Worm (Caenorhabditis elegans): ENCODE results near the gene K08C7.6.

DNA sequence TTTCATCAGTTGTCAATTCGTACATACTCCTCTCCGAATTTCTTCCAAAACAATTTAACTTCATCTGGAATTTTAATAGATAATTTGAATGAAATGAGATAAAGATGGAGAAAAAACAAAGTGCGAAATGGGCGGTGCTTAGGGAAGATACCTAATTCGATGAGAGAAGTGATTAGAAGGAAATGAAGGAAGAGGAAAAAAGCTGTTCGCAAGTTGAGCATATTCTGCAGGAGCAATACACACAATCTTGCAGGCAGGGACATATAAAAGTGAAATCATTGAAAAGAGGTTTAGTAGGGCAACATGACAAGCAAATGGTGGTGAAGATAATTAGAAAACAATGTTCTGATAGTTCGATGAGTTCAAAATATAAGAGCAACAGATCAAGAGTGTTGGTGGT is 26.1 kb upstream of the K08C7.6 start, which contains the start of gene glb-21:
- no peak for TF ChIP-seq lsy-2 (tag; optimal IDR thresholded peaks at IDR 0.05)
- TF ChIP-seq lin-29 (GFP tag; IDR thresholded peaks at IDR 0.05) = no peak
- no peak for TF ChIP-seq unc-39 (tag; optimal IDR thresholded peaks at IDR 0.05)
- no peak for TF ChIP-seq zag-1 (tag; optimal IDR thresholded peaks at IDR 0.05)
- no peak for TF ChIP-seq hif-1 (tag; optimal IDR thresholded peaks at IDR 0.05)

All from whole organism, L4 larva.